Fruit fly (Drosophila melanogaster) whole organism, wandering third instar larva: ENCODE measurements around the gene Rbm13.

Experiments
- Jra ChIP-seq: sonication (Bioruptor generic); optimal IDR thresholded peaks from 2 replicates; lab custom pipeline; 2016; ENCODE audit warnings: missing biosample characterization, missing genetic modification characterization
- OdsH ChIP-seq: fragments of 200-800 bp; sonication (Bioruptor generic); optimal IDR thresholded peaks from 2 replicates; lab custom pipeline; 2016; ENCODE audit warnings: missing biosample characterization, mild to moderate bottlenecking, missing genetic modification characterization
- h ChIP-seq: fragments of 200-800 bp; sonication (Bioruptor generic); optimal IDR thresholded peaks from 3 replicates; lab custom pipeline; 2016; ENCODE audit warnings: missing biosample characterization, mild to moderate bottlenecking, missing genetic modification characterization

dm6 chrX:8863133-8863553 lies 38.4 kb upstream of the Rbm13 start:
- TF ChIP-seq Jra (GFP tag; lab: Kevin White, UChicago) = no peak
- TF ChIP-seq OdsH (GFP tag; lab: Kevin White, UChicago) = no peak
- TF ChIP-seq h (GFP tag; lab: Kevin White, UChicago) = no peak
